Worm (Caenorhabditis elegans): ENCODE data around the gene sar-1.

sar-1 gene

ce11 chrIV:4472418-4473173 is 40.5 kb downstream of the sar-1 start (continued):
- no peak; the same call in 1 of the 2 replicates for TF ChIP-seq hmg-1.2 (GFP tag; IDR thresholded peaks at IDR 0.05)
- TF ChIP-seq lin-26 (GFP tag; IDR thresholded peaks at IDR 0.05), result no peak; the same call in 1 of the 2 replicates
- no peak for TF ChIP-seq C17E4.6 (GFP tag; IDR thresholded peaks at IDR 0.05)
- no peak for TF ChIP-seq cebp-1 (GFP tag; IDR thresholded peaks at IDR 0.05)
- TF ChIP-seq cebp-1 (tag; optimal IDR thresholded peaks at IDR 0.05), result peak; percentile 44
- TF ChIP-seq ets-4 (GFP tag; optimal IDR thresholded peaks at IDR 0.05), result no peak
- no peak for TF ChIP-seq efl-1 (GFP tag; optimal IDR thresholded peaks at IDR 0.05)
- TF ChIP-seq ceh-79 (tag; optimal IDR thresholded peaks at IDR 0.05), result no peak
- no peak for TF ChIP-seq hsf-1 (GFP tag; IDR thresholded peaks at IDR 0.05)
- TF ChIP-seq lin-54 (GFP tag; optimal IDR thresholded peaks at IDR 0.05), result no peak
- no peak for TF ChIP-seq F52B5.7 (tag; optimal IDR thresholded peaks at IDR 0.05)
- TF ChIP-seq F10E7.11 (tag; optimal IDR thresholded peaks at IDR 0.05), result no peak
- no peak for TF ChIP-seq zim-3 (tag; optimal IDR thresholded peaks at IDR 0.05)
- TF ChIP-seq ama-1 (optimal IDR thresholded peaks at IDR 0.05), result no peak
- TF ChIP-seq ama-1 (GFP tag; optimal IDR thresholded peaks at IDR 0.05), result no peak
- no peak for TF ChIP-seq hmg-20 (GFP tag; IDR thresholded peaks at IDR 0.05)
- TF ChIP-seq snpc-3.4 (tag; optimal IDR thresholded peaks at IDR 0.05), result no peak
- no peak for TF ChIP-seq T26A5.8 (tag; optimal IDR thresholded peaks at IDR 0.05)
- TF ChIP-seq B0261.1 (tag; optimal IDR thresholded peaks at IDR 0.05), result no peak
- TF ChIP-seq hlh-12 (tag; optimal IDR thresholded peaks at IDR 0.05), result no peak
- peak; percentile 30 for TF ChIP-seq nhr-80 (tag; optimal IDR thresholded peaks at IDR 0.05)
- no peak for TF ChIP-seq athp-1 (tag; optimal IDR thresholded peaks at IDR 0.05)
- no peak for TF ChIP-seq dox-1 (GFP tag; IDR thresholded peaks at IDR 0.05)
- TF ChIP-seq ekl-4 (GFP tag; IDR thresholded peaks at IDR 0.05), result no peak
- TF ChIP-seq F49E8.2 (tag; optimal IDR thresholded peaks at IDR 0.05; ENCODE audit: insufficient read depth), result no peak
- TF ChIP-seq bed-2 (GFP tag; IDR thresholded peaks at IDR 0.05), result no peak
- no peak for TF ChIP-seq ccch-3 (GFP tag; optimal IDR thresholded peaks at IDR 0.05)
- no peak for TF ChIP-seq let-607 (tag; optimal IDR thresholded peaks at IDR 0.05)
- TF ChIP-seq lin-35 (GFP tag; optimal IDR thresholded peaks at IDR 0.05), result peak in 1 of 3 experiments; percentile 14
- no peak for TF ChIP-seq mes-4 (tag; optimal IDR thresholded peaks at IDR 0.05)
- TF ChIP-seq tbp1 (GFP tag; optimal IDR thresholded peaks at IDR 0.05), result peak; percentile 11
- no peak for TF ChIP-seq unc-130 (GFP tag; optimal IDR thresholded peaks at IDR 0.05)
- no peak for TF ChIP-seq ztf-26 (tag; optimal IDR thresholded peaks at IDR 0.05)
- no peak; the same call in none of the 2 replicates for TF ChIP-seq B0336.3 (GFP tag; IDR thresholded peaks at IDR 0.05)
- TF ChIP-seq F33H1.4 (GFP tag; IDR thresholded peaks at IDR 0.05), result no peak
- no peak for TF ChIP-seq B0035.1 (tag; optimal IDR thresholded peaks at IDR 0.05)
- TF ChIP-seq hlh-26 (GFP tag; conservative IDR thresholded peaks at IDR 0.05), result no peak
- no peak for TF ChIP-seq ztf-28 (GFP tag; IDR thresholded peaks at IDR 0.05)
- no peak for TF ChIP-seq nhr-27 (tag; optimal IDR thresholded peaks at IDR 0.05)
- no peak for TF ChIP-seq F57C9.4 (tag; optimal IDR thresholded peaks at IDR 0.05)
- no peak for TF ChIP-seq mel-28 (tag; optimal IDR thresholded peaks at IDR 0.05; ENCODE audit: borderline replicate concordance)
- TF ChIP-seq rcor-1 (GFP tag; IDR thresholded peaks at IDR 0.05), result no peak
- no peak for TF ChIP-seq attf-5 (GFP tag; optimal IDR thresholded peaks at IDR 0.05)
- TF ChIP-seq fkh-3 (tag; optimal IDR thresholded peaks at IDR 0.05), result no peak
- TF ChIP-seq unc-62 (GFP tag; optimal IDR thresholded peaks at IDR 0.05), result no peak
- TF ChIP-seq egl-18 (GFP tag; IDR thresholded peaks at IDR 0.05), result no peak
- TF ChIP-seq lin-40 (tag; optimal IDR thresholded peaks at IDR 0.05), result no peak
- TF ChIP-seq Y95B8A.8 (GFP tag; IDR thresholded peaks at IDR 0.05), result no peak
- 0 out of 2 replicates have a peak, but pooled peaks have one; percentile 10 for TF ChIP-seq K11D2.4 (GFP tag; IDR thresholded peaks at IDR 0.05)
